Fruit fly (Drosophila melanogaster) whole organism, embryonic: ENCODE measurements around the gene Capr.

Experiments used
- Adf1 ChIP-seq: fragments of 200-800 bp; sonication (Bioruptor generic); IDR thresholded peaks from 2 replicates; pipeline ENCODE4 v1.3.6; 2022; ENCODE audit warnings: missing biosample characterization, missing genetic modification characterization
- CG10209 ChIP-seq: fragments of 200-800 bp; sonication (Bioruptor generic); optimal IDR thresholded peaks from 3 replicates; lab custom pipeline; 2017; ENCODE audit warnings: missing biosample characterization, mild to moderate bottlenecking, missing genetic modification characterization, missing genetic modification reagents
- CG10274 ChIP-seq: fragments of 200-800 bp; sonication (Bioruptor generic); optimal IDR thresholded peaks from 3 replicates; lab custom pipeline; 2017; ENCODE audit warnings: missing biosample characterization, mild to moderate bottlenecking, missing genetic modification characterization
- CG11504 ChIP-seq: fragments of 200-800 bp; sonication (Bioruptor generic); optimal IDR thresholded peaks from 3 replicates; lab custom pipeline; 2019; ENCODE audit warnings: missing biosample characterization, mild to moderate bottlenecking, missing genetic modification characterization, moderate library complexity
- CG11696 ChIP-seq: fragments of 200-800 bp; sonication (Bioruptor generic); IDR thresholded peaks from 2 replicates; pipeline ENCODE4 v1.3.6; 2022; ENCODE audit warnings: missing biosample characterization, missing genetic modification characterization
- CG11723 ChIP-seq: fragments of 200-800 bp; sonication (Bioruptor generic); optimal IDR thresholded peaks from 2 replicates; lab custom pipeline; 2017; ENCODE audit warnings: missing biosample characterization, mild to moderate bottlenecking, missing genetic modification characterization
- CG12659 ChIP-seq: fragments of 200-800 bp; sonication (Bioruptor generic); optimal IDR thresholded peaks from 3 replicates; lab custom pipeline; 2017; ENCODE audit warnings: mild to moderate bottlenecking, missing biosample characterization, missing genetic modification reagents, missing genetic modification characterization
- CG13424 ChIP-seq: fragments of 200-800 bp; sonication (Bioruptor generic); optimal IDR thresholded peaks from 2 replicates; lab custom pipeline; 2019; ENCODE audit warnings: missing biosample characterization, mild to moderate bottlenecking, missing genetic modification characterization, moderate library complexity
- CG14860 ChIP-seq: fragments of 200-800 bp; sonication (Bioruptor generic); IDR thresholded peaks from 3 replicates; pipeline ENCODE4 v1.3.6; 2022; ENCODE audit warnings: missing biosample characterization, missing genetic modification characterization; ENCODE audit not compliant: partially characterized antibody
- CG18619 ChIP-seq: fragments of 200-800 bp; sonication (Bioruptor generic); optimal IDR thresholded peaks from 3 replicates; lab custom pipeline; 2017; ENCODE audit warnings: missing biosample characterization, mild to moderate bottlenecking, missing genetic modification characterization
- CG18764 ChIP-seq: fragments of 200-800 bp; sonication (Bioruptor generic); optimal IDR thresholded peaks from 3 replicates; lab custom pipeline; 2016; ENCODE audit warnings: missing biosample characterization, missing genetic modification characterization
- CG2202 ChIP-seq: fragments of 200-800 bp; sonication (Bioruptor generic); optimal IDR thresholded peaks from 2 replicates; lab custom pipeline; 2018; ENCODE audit warnings: missing biosample characterization, mild to moderate bottlenecking, missing genetic modification characterization
- CG31441 ChIP-seq: fragments of 200-800 bp; sonication (Bioruptor generic); IDR thresholded peaks from 2 replicates; pipeline ENCODE4 v1.3.6; 2022; ENCODE audit warnings: missing biosample characterization, missing genetic modification characterization
- CG3163 ChIP-seq: fragments of 200-800 bp; sonication (Bioruptor generic); optimal IDR thresholded peaks from 3 replicates; lab custom pipeline; 2016; ENCODE audit warnings: missing biosample characterization, missing genetic modification characterization
- CG33557 ChIP-seq: fragments of 200-800 bp; sonication (Bioruptor generic); optimal IDR thresholded peaks from 2 replicates; lab custom pipeline; 2019; ENCODE audit warnings: missing biosample characterization, mild to moderate bottlenecking, missing genetic modification characterization, moderate library complexity
- CG7357 ChIP-seq: fragments of 200-800 bp; sonication (Bioruptor generic); IDR thresholded peaks from 3 replicates; pipeline ENCODE4 v1.3.6; 2022; ENCODE audit warnings: missing biosample characterization, missing genetic modification characterization
- CG7556 ChIP-seq: fragments of 200-800 bp; sonication (Bioruptor generic); optimal IDR thresholded peaks from 2 replicates; lab custom pipeline; 2017; ENCODE audit warnings: missing biosample characterization, mild to moderate bottlenecking, missing genetic modification characterization
- CG8089 ChIP-seq: fragments of 200-800 bp; sonication (Bioruptor generic); optimal IDR thresholded peaks from 3 replicates; lab custom pipeline; 2016; ENCODE audit warnings: missing biosample characterization, missing genetic modification characterization
- CG8290 ChIP-seq, 3 experiments: fragments of 200-800 bp; sonication (Bioruptor generic); optimal IDR thresholded peaks; 2 replicates each; lab custom pipeline; 2016 to 2019; ENCODE audit warnings: missing biosample characterization in 3 of 3, missing genetic modification characterization in 3 of 3, mild to moderate bottlenecking in 2 of 3, moderate library complexity in 1 of 3
- CG9797 ChIP-seq: fragments of 200-800 bp; sonication (Bioruptor generic); optimal IDR thresholded peaks from 3 replicates; lab custom pipeline; 2018; ENCODE audit warnings: missing biosample characterization, mild to moderate bottlenecking, missing genetic modification characterization
- CG9817 ChIP-seq: fragments of 200-800 bp; sonication (Bioruptor generic); optimal IDR thresholded peaks from 2 replicates; lab custom pipeline; 2018; ENCODE audit warnings: missing biosample characterization, mild to moderate bottlenecking, missing genetic modification characterization, moderate library complexity
- D19A ChIP-seq: fragments of 200-800 bp; optimal IDR thresholded peaks from 3 replicates; lab custom pipeline; 2019; ENCODE audit warnings: missing biosample characterization, mild to moderate bottlenecking, missing genetic modification characterization, moderate library complexity
- D19B ChIP-seq: fragments of 200-800 bp; sonication (Bioruptor generic); optimal IDR thresholded peaks from 2 replicates; lab custom pipeline; 2017; ENCODE audit warnings: missing biosample characterization, mild to moderate bottlenecking, missing genetic modification characterization
- Dll ChIP-seq: fragments of 200-800 bp; sonication (Bioruptor generic); IDR thresholded peaks from 4 replicates; pipeline ENCODE4 v1.3.6; 2022; ENCODE audit warnings: missing biosample characterization, missing genetic modification characterization; ENCODE audit not compliant: partially characterized antibody
- Dp ChIP-seq: fragments of 200-800 bp; sonication (Bioruptor generic); optimal IDR thresholded peaks from 2 replicates; lab custom pipeline; 2018; ENCODE audit warnings: missing biosample characterization, mild to moderate bottlenecking, missing genetic modification characterization, moderate library complexity
- E2f1 ChIP-seq: fragments of 200-800 bp; sonication (Bioruptor generic); IDR thresholded peaks from 2 replicates; pipeline ENCODE4 v1.3.6; 2022; ENCODE audit warnings: missing biosample characterization, missing genetic modification characterization
- Fer2 ChIP-seq: fragments of 200-800 bp; sonication (Bioruptor generic); optimal IDR thresholded peaks from 2 replicates; lab custom pipeline; 2018; ENCODE audit warnings: missing biosample characterization, mild to moderate bottlenecking, missing genetic modification characterization, moderate library complexity
- Fer3 ChIP-seq: fragments of 200-800 bp; sonication (Bioruptor generic); optimal IDR thresholded peaks from 2 replicates; lab custom pipeline; 2018; ENCODE audit warnings: missing biosample characterization, mild to moderate bottlenecking, missing genetic modification characterization, moderate library complexity
- Hr78 ChIP-seq, 2 experiments: fragments of 200-800 bp in 1 of 2; fragments of >200 bp in 1 of 2; sonication (Bioruptor generic) in 1 of 2; optimal IDR thresholded peaks; 2 replicates each; lab custom pipeline; 2017 to 2019; ENCODE audit warnings: missing biosample characterization in 2 of 2, missing genetic modification characterization in 2 of 2, mild to moderate bottlenecking in 1 of 2, moderate library complexity in 1 of 2
- MESR4 ChIP-seq: fragments of 200-800 bp; sonication (Bioruptor generic); optimal IDR thresholded peaks from 2 replicates; lab custom pipeline; 2018; ENCODE audit warnings: missing biosample characterization, mild to moderate bottlenecking, missing genetic modification characterization, moderate library complexity
- Mrtf ChIP-seq: fragments of 200-800 bp; sonication (Bioruptor generic); IDR thresholded peaks from 3 replicates; pipeline ENCODE4 v1.3.6; 2022; ENCODE audit warnings: missing biosample characterization, missing genetic modification characterization
- NK7.1 ChIP-seq: fragments of 200-800 bp; sonication (Bioruptor generic); optimal IDR thresholded peaks from 3 replicates; lab custom pipeline; 2016; ENCODE audit warnings: missing biosample characterization, missing genetic modification characterization
- Nf-YB ChIP-seq: fragments of 200-800 bp; sonication (Bioruptor generic); optimal IDR thresholded peaks from 3 replicates; lab custom pipeline; 2019; ENCODE audit warnings: missing biosample characterization, mild to moderate bottlenecking, missing genetic modification characterization, moderate library complexity
- Pdp1 ChIP-seq, 2 experiments: fragments of 200-800 bp; sonication (Bioruptor generic); optimal IDR thresholded peaks; 3 replicates each; lab custom pipeline; 2016; ENCODE audit warnings: missing biosample characterization in 2 of 2, missing genetic modification characterization in 2 of 2, mild to moderate bottlenecking in 1 of 2, moderate library complexity in 1 of 2
- Ssrp ChIP-seq: fragments of 200-800 bp; sonication (Bioruptor generic); optimal IDR thresholded peaks from 2 replicates; lab custom pipeline; 2018; ENCODE audit warnings: missing biosample characterization, mild to moderate bottlenecking, missing genetic modification characterization, moderate library complexity
- TFAM ChIP-seq: fragments of 200-800 bp; sonication (Bioruptor generic); optimal IDR thresholded peaks from 2 replicates; lab custom pipeline; 2017; ENCODE audit warnings: missing biosample characterization, missing genetic modification characterization, inconsistent platforms
- Taf1 ChIP-seq: fragments of 200-800 bp; sonication (Bioruptor generic); IDR thresholded peaks from 2 replicates; pipeline ENCODE4 v1.3.6; 2022; ENCODE audit warnings: missing biosample characterization, missing genetic modification characterization
- croc ChIP-seq: fragments of 200-800 bp; sonication (Bioruptor generic); conservative IDR thresholded peaks from 3 replicates; pipeline ENCODE4 v1.3.6; 2022; ENCODE audit warnings: missing biosample characterization, missing genetic modification characterization
- disco-r ChIP-seq: fragments of 200-800 bp; sonication (Bioruptor generic); optimal IDR thresholded peaks from 2 replicates; lab custom pipeline; 2016; ENCODE audit warnings: missing biosample characterization, missing genetic modification characterization
- grn ChIP-seq: fragments of 200-800 bp; sonication (Bioruptor generic); optimal IDR thresholded peaks from 3 replicates; lab custom pipeline; 2017; ENCODE audit warnings: missing biosample characterization, missing genetic modification characterization
- gro ChIP-seq: fragments of 200-800 bp; sonication (Bioruptor generic); optimal IDR thresholded peaks from 2 replicates; lab custom pipeline; 2016; ENCODE audit warnings: missing biosample characterization, missing genetic modification characterization
- gsb-n ChIP-seq: fragments of 200-800 bp; sonication (Bioruptor generic); optimal IDR thresholded peaks from 3 replicates; lab custom pipeline; 2018; ENCODE audit warnings: missing biosample characterization, mild to moderate bottlenecking, missing genetic modification characterization
- hb ChIP-seq: fragments of 200-800 bp; sonication (Bioruptor generic); IDR thresholded peaks from 3 replicates; pipeline ENCODE4 v1.3.6; 2022; ENCODE audit warnings: missing biosample characterization, missing genetic modification characterization; ENCODE audit not compliant: partially characterized antibody
- jing ChIP-seq: fragments of 200-800 bp; sonication (Bioruptor generic); optimal IDR thresholded peaks from 2 replicates; lab custom pipeline; 2018; ENCODE audit warnings: missing biosample characterization, mild to moderate bottlenecking, missing genetic modification characterization
- ken ChIP-seq: fragments of 200-800 bp; sonication (Bioruptor generic); IDR thresholded peaks from 3 replicates; pipeline ENCODE4 v1.3.6; 2022; ENCODE audit warnings: missing biosample characterization, missing genetic modification characterization
- pb ChIP-seq: fragments of 200-800 bp; sonication (Bioruptor generic); optimal IDR thresholded peaks from 3 replicates; lab custom pipeline; 2016; ENCODE audit warnings: missing biosample characterization, missing genetic modification characterization
- psq ChIP-seq: fragments of 200-800 bp; sonication (Bioruptor generic); optimal IDR thresholded peaks from 2 replicates; lab custom pipeline; 2017; ENCODE audit warnings: missing biosample characterization, missing genetic modification characterization
- slou ChIP-seq: fragments of 200-800 bp; sonication (Bioruptor generic); optimal IDR thresholded peaks from 3 replicates; lab custom pipeline; 2016; ENCODE audit warnings: missing biosample characterization, missing genetic modification characterization
- twi ChIP-seq: fragments of 200-800 bp; optimal IDR thresholded peaks from 2 replicates; lab custom pipeline; 2019; ENCODE audit warnings: missing biosample characterization, mild to moderate bottlenecking, missing genetic modification characterization, moderate library complexity
- tx ChIP-seq: fragments of 200-800 bp; sonication (Bioruptor generic); optimal IDR thresholded peaks from 2 replicates; lab custom pipeline; 2016; ENCODE audit warnings: missing biosample characterization, missing genetic modification characterization

Gene Capr

dm6 chr3L:18625786-18626185 is 47.3 kb downstream of the Capr start, which contains the start of gene MYPT-75D (continued):
- TF ChIP-seq Dll (GFP tag; lab: Robert Waterston, UW), result peak; percentile 91
- TF ChIP-seq slou (GFP tag; lab: Kevin White, UChicago), result no peak
- no peak for TF ChIP-seq jing (GFP tag; lab: Kevin White, UChicago)
- peak in 1 of 2 experiments; percentile 9 for TF ChIP-seq Hr78 (GFP tag; optimal IDR thresholded peaks at IDR 0.05; lab: Kevin White, UChicago)
- TF ChIP-seq CG14860, result peak; percentile 79
- TF ChIP-seq psq (GFP tag; lab: Kevin White, UChicago), result peak; percentile 8
- TF ChIP-seq CG8089 (GFP tag; lab: Kevin White, UChicago), result peak; percentile 12
- 0 out of 2 replicates have a peak, but pooled peaks have one; percentile 17 for TF ChIP-seq CG11696 (GFP tag; lab: Robert Waterston, UW)
- TF ChIP-seq Dp (GFP tag; lab: Kevin White, UChicago), result peak; percentile 85
- TF ChIP-seq gro (GFP tag; lab: Kevin White, UChicago), result peak; percentile 80
- peak; percentile 0 for TF ChIP-seq Fer3 (tag; lab: Kevin White, UChicago)
- peak; percentile 26 for TF ChIP-seq twi (tag; lab: Kevin White, UChicago)
- peak in 1 of 2 experiments; percentile 56 for TF ChIP-seq Pdp1 (GFP tag; optimal IDR thresholded peaks at IDR 0.05; lab: Kevin White, UChicago)
- no peak for TF ChIP-seq tx (GFP tag; lab: Kevin White, UChicago)
- peak; percentile 44 for TF ChIP-seq CG11504 (tag; lab: Kevin White, UChicago)
- TF ChIP-seq CG11723, result peak; percentile 31
- no peak for TF ChIP-seq TFAM (GFP tag; lab: Kevin White, UChicago)
- TF ChIP-seq D19B (GFP tag; lab: Kevin White, UChicago), result no peak
- TF ChIP-seq disco-r (GFP tag; lab: Kevin White, UChicago), result no peak
- no peak for TF ChIP-seq CG18619 (GFP tag; lab: Kevin White, UChicago)
- TF ChIP-seq CG10274 (GFP tag; lab: Kevin White, UChicago), result no peak
- TF ChIP-seq D19A (tag; lab: Kevin White, UChicago), result peak; percentile 36
- TF ChIP-seq CG9797 (GFP tag; lab: Kevin White, UChicago), result peak; percentile 30
- peak; percentile 47 for TF ChIP-seq grn (GFP tag; lab: Kevin White, UChicago)
- TF ChIP-seq CG3163 (GFP tag; lab: Kevin White, UChicago), result peak; percentile 40
- TF ChIP-seq Nf-YB (GFP tag; lab: Kevin White, UChicago), result peak; percentile 23
- TF ChIP-seq E2f1 (GFP tag; lab: Robert Waterston, UW), result no peak
- peak; percentile 34 for TF ChIP-seq MESR4
- no peak for TF ChIP-seq CG7556 (GFP tag; lab: Kevin White, UChicago)
- no peak for TF ChIP-seq Fer2 (tag; lab: Kevin White, UChicago)
- peak; percentile 39; the same call in 1 of the 2 replicates for TF ChIP-seq Adf1 (GFP tag; lab: Robert Waterston, UW)
- TF ChIP-seq CG7357, result no peak
- no peak for TF ChIP-seq CG31441 (GFP tag; lab: Robert Waterston, UW)
- no peak for TF ChIP-seq CG18764 (GFP tag; lab: Kevin White, UChicago)
- peak; percentile 16 for TF ChIP-seq CG8290 (GFP tag; optimal IDR thresholded peaks at IDR 0.05; lab: Kevin White, UChicago)
- peak; percentile 22 to 87 for TF ChIP-seq CG8290 (tag; optimal IDR thresholded peaks at IDR 0.05; lab: Kevin White, UChicago)
- peak; percentile 68; the same call in 2 of the 3 replicates for TF ChIP-seq hb (GFP tag; lab: Robert Waterston, UW)
- TF ChIP-seq CG12659, result peak; percentile 72
- no peak for TF ChIP-seq Mrtf (GFP tag; lab: Robert Waterston, UW)
- TF ChIP-seq CG33557 (GFP tag; lab: Kevin White, UChicago), result peak; percentile 24
- TF ChIP-seq CG10209, result no peak
- TF ChIP-seq Ssrp (tag; lab: Kevin White, UChicago), result no peak
- TF ChIP-seq CG13424, result peak; percentile 11
- no peak for TF ChIP-seq ken (GFP tag; lab: Robert Waterston, UW)
- no peak for TF ChIP-seq NK7.1 (GFP tag; lab: Kevin White, UChicago)
- TF ChIP-seq gsb-n (tag; lab: Kevin White, UChicago), result peak; percentile 17
- TF ChIP-seq CG9817, result no peak
- TF ChIP-seq croc (GFP tag; lab: Robert Waterston, UW), result no peak
- no peak for TF ChIP-seq pb (GFP tag; lab: Kevin White, UChicago)
- peak; percentile 35 for TF ChIP-seq CG2202 (tag; lab: Kevin White, UChicago)
- no peak for TF ChIP-seq Taf1
